Worm (Caenorhabditis elegans) whole organism, L4/young adult: ENCODE measurements around the gene let-711.

ENCODE experiments used
- W03F9.2 ChIP-seq: fragments of 150-350 bp; optimal IDR thresholded peaks from 2 replicates; lab custom pipeline; 2014; ENCODE audit warnings: missing biosample characterization, missing genetic modification characterization
- dao-5 ChIP-seq: sonication (generic microtip); optimal IDR thresholded peaks from 2 replicates; lab custom pipeline; 2016; ENCODE audit warnings: missing genotype, missing genetic modification characterization, moderate library complexity, missing compliant biosample characterization
- him-1 ChIP-seq: sonication (generic microtip); optimal IDR thresholded peaks from 2 replicates; lab custom pipeline; 2016; ENCODE audit warnings: missing genotype, missing genetic modification reagents, missing genetic modification characterization, missing compliant biosample characterization

Gene let-711

ce11 chrIII:6993179-6993578 is 46.7 kb downstream of the let-711 start:
- TF ChIP-seq dao-5 (tag; lab: Kevin White, UChicago) (no peak), W03F9.2 (tag; lab: Kevin White, UChicago) (no peak), him-1 (tag; lab: Kevin White, UChicago) (no peak)

ce11 chrIII:7002143-7002542 is 55.6 kb downstream of the let-711 start:
- TF ChIP-seq him-1 (tag; lab: Kevin White, UChicago) = no peak

- TF ChIP-seq W03F9.2 (tag; lab: Kevin White, UChicago) (no peak), dao-5 (tag; lab: Kevin White, UChicago) (no peak), him-1 (tag; lab: Kevin White, UChicago) (no peak)
Measured at ce11 chrIII:7005350-7005749, 58.8 kb downstream of the let-711 start, which contains the start of gene C06E8.5. Gene C06E8.5 (minus strand): TSS chrIII:7005450.
